Worm (Caenorhabditis elegans) whole organism, mixed stage, embryonic: ENCODE data around the gene clec-243.
"Not testable (repeated sequence)": the region's sequence is repeated elsewhere in the genome, so short reads cannot be mapped to it uniquely, and the experiment has no call there.

ENCODE experiments used
- M03D4.4 ChIP-seq: sonication (generic microtip); optimal IDR thresholded peaks from 2 replicates; lab custom pipeline; 2017; ENCODE audit warnings: mild to moderate bottlenecking, missing genetic modification characterization, missing compliant biosample characterization
- bed-3 ChIP-seq: fragments of 200-800 bp; sonication (Bioruptor generic); optimal IDR thresholded peaks from 3 replicates; lab custom pipeline; 2018; ENCODE audit warnings: mild to moderate bottlenecking, missing genetic modification characterization, moderate library complexity, missing compliant biosample characterization
- blmp-1 ChIP-seq: fragments of 150-350 bp; optimal IDR thresholded peaks from 2 replicates; lab custom pipeline; 2014; ENCODE audit warnings: missing biosample characterization, missing genetic modification characterization
- ceh-39 ChIP-seq: fragments of 150-350 bp; optimal IDR thresholded peaks from 2 replicates; lab custom pipeline; 2014; ENCODE audit warnings: missing biosample characterization, missing genetic modification characterization
- ceh-83 ChIP-seq: fragments of 200-800 bp; sonication (Bioruptor generic); optimal IDR thresholded peaks from 2 replicates; lab custom pipeline; 2018; ENCODE audit warnings: mild to moderate bottlenecking, missing genetic modification characterization, missing compliant biosample characterization
- ces-1 ChIP-seq: fragments of 150-350 bp; optimal IDR thresholded peaks from 2 replicates; lab custom pipeline; 2014; ENCODE audit warnings: missing biosample characterization, missing genetic modification reagents, missing genetic modification characterization
- elt-1 ChIP-seq: sonication (generic microtip); optimal IDR thresholded peaks from 2 replicates; lab custom pipeline; 2017; ENCODE audit warnings: missing genetic modification characterization, mild to moderate bottlenecking, missing compliant biosample characterization, antibody characterized with exemption, moderate library complexity, borderline replicate concordance; ENCODE audit not compliant: insufficient read depth
- elt-3 ChIP-seq: fragments of 150-350 bp; optimal IDR thresholded peaks from 2 replicates; lab custom pipeline; 2014; ENCODE audit warnings: missing biosample characterization, missing genetic modification characterization
- flh-1 ChIP-seq: fragments of 200-800 bp; sonication (Bioruptor generic); optimal IDR thresholded peaks from 2 replicates; lab custom pipeline; 2018; ENCODE audit warnings: mild to moderate bottlenecking, missing genetic modification characterization, moderate library complexity, missing compliant biosample characterization
- ham-2 ChIP-seq: fragments of 200-800 bp; sonication (Bioruptor generic); optimal IDR thresholded peaks from 2 replicates; lab custom pipeline; 2018; ENCODE audit warnings: mild to moderate bottlenecking, missing genetic modification characterization, missing compliant biosample characterization
- hlh-1 ChIP-seq: fragments of 150-350 bp; optimal IDR thresholded peaks from 2 replicates; lab custom pipeline; 2014; ENCODE audit warnings: missing biosample characterization, missing genetic modification reagents, missing genetic modification characterization
- lin-13 ChIP-seq: fragments of 150-350 bp; optimal IDR thresholded peaks from 2 replicates; lab custom pipeline; 2014; ENCODE audit warnings: missing biosample characterization, missing genetic modification characterization
- lin-32 ChIP-seq: fragments of 200-800 bp; sonication (Bioruptor generic); optimal IDR thresholded peaks from 2 replicates; lab custom pipeline; 2018; ENCODE audit warnings: mild to moderate bottlenecking, missing genetic modification characterization, missing compliant biosample characterization
- lsy-2 ChIP-seq: fragments of 150-350 bp; optimal IDR thresholded peaks from 2 replicates; lab custom pipeline; 2014; ENCODE audit warnings: missing biosample characterization, missing genetic modification characterization
- mab-5 ChIP-seq: fragments of 150-350 bp; optimal IDR thresholded peaks from 2 replicates; lab custom pipeline; 2014; ENCODE audit warnings: missing biosample characterization, missing genetic modification characterization
- mep-1 ChIP-seq: fragments of 150-350 bp; optimal IDR thresholded peaks from 2 replicates; lab custom pipeline; 2017; ENCODE audit warnings: missing biosample characterization, missing genetic modification reagents, missing genetic modification characterization, inconsistent platforms
- mls-2 ChIP-seq: sonication (generic microtip); optimal IDR thresholded peaks from 2 replicates; lab custom pipeline; 2016; ENCODE audit warnings: mild to moderate bottlenecking, missing genetic modification characterization, moderate library complexity, missing compliant biosample characterization
- nhr-2 ChIP-seq: fragments of 150-350 bp; optimal IDR thresholded peaks from 2 replicates; lab custom pipeline; 2014; ENCODE audit warnings: missing biosample characterization, missing genetic modification characterization
- nhr-28 ChIP-seq: fragments of 150-350 bp; optimal IDR thresholded peaks from 2 replicates; lab custom pipeline; 2014; ENCODE audit warnings: missing biosample characterization, missing genetic modification characterization
- nhr-76 ChIP-seq: sonication (generic microtip); optimal IDR thresholded peaks from 2 replicates; lab custom pipeline; 2017; ENCODE audit warnings: missing biosample characterization, missing genetic modification characterization
- pha-4 ChIP-seq: fragments of 150-350 bp; optimal IDR thresholded peaks from 2 replicates; lab custom pipeline; 2018; ENCODE audit warnings: missing biosample characterization, missing genetic modification reagents, missing genetic modification characterization
- sem-2 ChIP-seq: fragments of 200-800 bp; sonication (Bioruptor generic); optimal IDR thresholded peaks from 2 replicates; lab custom pipeline; 2018; ENCODE audit warnings: mild to moderate bottlenecking, missing genetic modification characterization, missing compliant biosample characterization
- snpc-4 ChIP-seq: fragments of 150-350 bp; optimal IDR thresholded peaks from 2 replicates; lab custom pipeline; 2014; ENCODE audit warnings: missing biosample characterization, missing genetic modification characterization
- sptf-1 ChIP-seq: sonication (generic microtip); optimal IDR thresholded peaks from 2 replicates; lab custom pipeline; 2017; ENCODE audit warnings: mild to moderate bottlenecking, missing genetic modification characterization, moderate library complexity, missing compliant biosample characterization
- tbx-8 ChIP-seq: fragments of 200-800 bp; sonication (Bioruptor generic); optimal IDR thresholded peaks from 2 replicates; lab custom pipeline; 2018; ENCODE audit warnings: mild to moderate bottlenecking, missing genetic modification characterization, moderate library complexity, missing compliant biosample characterization
- unc-120 ChIP-seq: sonication (generic microtip); optimal IDR thresholded peaks from 2 replicates; lab custom pipeline; 2017; ENCODE audit warnings: missing genetic modification characterization, missing compliant biosample characterization; ENCODE audit not compliant: poor library complexity, severe bottlenecking
- zip-8 ChIP-seq: fragments of 150-350 bp; optimal IDR thresholded peaks from 2 replicates; lab custom pipeline; 2014; ENCODE audit warnings: missing biosample characterization, missing genetic modification characterization
- ztf-11 ChIP-seq: fragments of 150-350 bp; optimal IDR thresholded peaks from 2 replicates; lab custom pipeline; 2014; ENCODE audit warnings: missing biosample characterization, missing genetic modification characterization

The clec-243 gene

ce11 chrV:17273249-17273648 lies 24.4 kb upstream of the clec-243 start, which contains the start of gene K10G4.10:
TSS of gene K10G4.10 (plus strand) at chrV:17273549.
- no peak for TF ChIP-seq M03D4.4
- no peak for TF ChIP-seq blmp-1 (tag; lab: Kevin White, UChicago)
- no peak for TF ChIP-seq sptf-1
- TF ChIP-seq tbx-8 (GFP tag; lab: Kevin White, UChicago) = no peak
- TF ChIP-seq zip-8 (tag; lab: Kevin White, UChicago) = no peak
- TF ChIP-seq bed-3 (GFP tag; lab: Kevin White, UChicago) = no peak
- no peak for TF ChIP-seq ces-1 (GFP tag; lab: Kevin White, UChicago)
- no peak for TF ChIP-seq lsy-2 (tag; lab: Kevin White, UChicago)
- no peak for TF ChIP-seq flh-1 (GFP tag; lab: Kevin White, UChicago)
- no peak for TF ChIP-seq lin-32 (GFP tag; lab: Kevin White, UChicago)
- no peak for TF ChIP-seq unc-120 (tag; lab: Kevin White, UChicago)
- no peak for TF ChIP-seq sem-2 (GFP tag; lab: Kevin White, UChicago)
- no peak for TF ChIP-seq nhr-28 (tag; lab: Kevin White, UChicago)
- no peak for TF ChIP-seq lin-13

- TF ChIP-seq nhr-76 (tag; lab: Kevin White, UChicago) = no peak
- TF ChIP-seq lin-13 = no peak
- no peak for TF ChIP-seq mep-1 (tag; lab: Kevin White, UChicago)
- no peak for TF ChIP-seq hlh-1 (tag; lab: Kevin White, UChicago)
- TF ChIP-seq pha-4 = no peak
Measured at ce11 chrV:17272112-17272511, 23.3 kb upstream of the clec-243 start.

- TF ChIP-seq unc-120 (tag; lab: Kevin White, UChicago); mab-5; nhr-2 (tag; lab: Kevin White, UChicago): not testable (repeated sequence)
Measured at ce11 chrV:17264855-17265254, 16.0 kb upstream of the clec-243 start, which contains the start of gene K10G4.3. TSS of gene K10G4.3 (minus strand) at chrV:17264955.

- TF ChIP-seq sptf-1 = no peak
- no peak for TF ChIP-seq nhr-28 (tag; lab: Kevin White, UChicago)
- TF ChIP-seq ces-1 (GFP tag; lab: Kevin White, UChicago) = no peak
- TF ChIP-seq mep-1 (tag; lab: Kevin White, UChicago) = no peak
- TF ChIP-seq pha-4 = no peak
- no peak for TF ChIP-seq snpc-4 (tag; lab: Kevin White, UChicago)
- TF ChIP-seq zip-8 (tag; lab: Kevin White, UChicago) = no peak
- TF ChIP-seq elt-3 (tag; lab: Kevin White, UChicago) = no peak
Measured at ce11 chrV:17261385-17261784, 12.6 kb upstream of the clec-243 start.

ce11 chrV:17258868-17259267 lies 10.1 kb upstream of the clec-243 start, which contains the start of gene fbxa-85:
TSS of gene fbxa-85 (plus strand) at chrV:17259168.
- TF ChIP-seq ceh-83 (no peak), ham-2 (no peak), sptf-1 (no peak), tbx-8 (GFP tag; lab: Kevin White, UChicago) (no peak), lin-32 (GFP tag; lab: Kevin White, UChicago) (no peak), sem-2 (GFP tag; lab: Kevin White, UChicago) (no peak), bed-3 (GFP tag; lab: Kevin White, UChicago) (no peak), mls-2 (no peak), blmp-1 (tag; lab: Kevin White, UChicago) (no peak)

- TF ChIP-seq elt-1 (tag; lab: Kevin White, UChicago) (no peak), mls-2 (no peak)
Measured at ce11 chrV:17258244-17258643, 9.4 kb upstream of the clec-243 start.

- TF ChIP-seq bed-3 (GFP tag; lab: Kevin White, UChicago) = no peak
- TF ChIP-seq pha-4 = no peak
- TF ChIP-seq mls-2 = no peak
- no peak for TF ChIP-seq unc-120 (tag; lab: Kevin White, UChicago)
- TF ChIP-seq snpc-4 (tag; lab: Kevin White, UChicago) = no peak
- TF ChIP-seq lin-32 (GFP tag; lab: Kevin White, UChicago) = no peak
- TF ChIP-seq ceh-39 (tag; lab: Kevin White, UChicago) = no peak
- no peak for TF ChIP-seq ham-2
- no peak for TF ChIP-seq nhr-2 (tag; lab: Kevin White, UChicago)
- TF ChIP-seq hlh-1 (tag; lab: Kevin White, UChicago) = no peak
- TF ChIP-seq ces-1 (GFP tag; lab: Kevin White, UChicago) = no peak
- no peak for TF ChIP-seq ztf-11 (tag; lab: Kevin White, UChicago)
- TF ChIP-seq, all 35 proteins: peak for 0
Measured at ce11 chrV:17257637-17258036, 8.8 kb upstream of the clec-243 start.
